Worm (Caenorhabditis elegans) whole organism, L3 larva: ENCODE results near the gene slc-9B.1.

Source experiments
- ZK546.5 ChIP-seq: sonication (generic microtip); optimal IDR thresholded peaks from 2 replicates; lab custom pipeline; 2017; ENCODE audit warnings: missing biosample characterization, missing genetic modification characterization
- ama-1 ChIP-seq: fragments of 150-350 bp; optimal IDR thresholded peaks from 2 replicates; lab custom pipeline; 2018
- ceh-16 ChIP-seq: sonication (generic microtip); optimal IDR thresholded peaks from 2 replicates; lab custom pipeline; 2017; ENCODE audit warnings: missing biosample characterization, missing genetic modification characterization
- ceh-28 ChIP-seq: fragments of 150-350 bp; optimal IDR thresholded peaks from 2 replicates; lab custom pipeline; 2014; ENCODE audit warnings: missing biosample characterization, missing genetic modification reagents, missing genetic modification characterization
- egl-27 ChIP-seq: sonication (generic microtip); optimal IDR thresholded peaks from 4 replicates; lab custom pipeline; 2017; ENCODE audit warnings: missing biosample characterization, missing genetic modification reagents, missing genetic modification characterization
- egl-5 ChIP-seq: fragments of 150-350 bp; optimal IDR thresholded peaks from 2 replicates; lab custom pipeline; 2017; ENCODE audit warnings: missing biosample characterization, missing genetic modification reagents, missing genetic modification characterization, inconsistent platforms
- elt-1 ChIP-seq: fragments of 150-350 bp; optimal IDR thresholded peaks from 2 replicates; lab custom pipeline; 2014; ENCODE audit warnings: missing biosample characterization, missing genetic modification characterization
- elt-2 ChIP-seq: sonication (generic microtip); optimal IDR thresholded peaks from 2 replicates; lab custom pipeline; 2016; ENCODE audit warnings: missing genetic modification reagents, mild to moderate bottlenecking, missing genetic modification characterization, missing compliant biosample characterization
- elt-3 ChIP-seq, 3 experiments: fragments of 150-350 bp in 1 of 3; sonication (generic microtip) in 2 of 3; optimal IDR thresholded peaks; 2 replicates in 2 of 3; 4 replicates in 1 of 3; lab custom pipeline; 2014 to 2017; ENCODE audit warnings: missing biosample characterization in 3 of 3, missing genetic modification characterization in 3 of 3
- fkh-2 ChIP-seq: fragments of 150-350 bp; optimal IDR thresholded peaks from 2 replicates; lab custom pipeline; 2014; ENCODE audit warnings: missing biosample characterization, missing genetic modification reagents, missing genetic modification characterization
- fos-1 ChIP-seq: fragments of 150-350 bp; optimal IDR thresholded peaks from 2 replicates; lab custom pipeline; 2014; ENCODE audit warnings: missing biosample characterization, missing genetic modification characterization
- jun-1 ChIP-seq: fragments of 150-350 bp; optimal IDR thresholded peaks from 2 replicates; lab custom pipeline; 2014; ENCODE audit warnings: missing biosample characterization, missing genetic modification reagents, missing genetic modification characterization
- lin-15B ChIP-seq: fragments of 150-350 bp; optimal IDR thresholded peaks from 2 replicates; lab custom pipeline; 2014; ENCODE audit warnings: missing biosample characterization, missing genetic modification characterization
- lin-39 ChIP-seq: fragments of 150-350 bp; optimal IDR thresholded peaks from 2 replicates; lab custom pipeline; 2018; ENCODE audit warnings: missing biosample characterization, missing genetic modification reagents, missing genetic modification characterization
- lsy-12 ChIP-seq: sonication (generic microtip); optimal IDR thresholded peaks from 2 replicates; lab custom pipeline; 2016; ENCODE audit warnings: mild to moderate bottlenecking, missing genetic modification characterization, missing compliant biosample characterization
- mdl-1 ChIP-seq: fragments of 150-350 bp; optimal IDR thresholded peaks from 2 replicates; lab custom pipeline; 2014; ENCODE audit warnings: missing biosample characterization, missing genetic modification characterization
- mml-1 ChIP-seq: fragments of 150-350 bp; sonication (generic microtip); optimal IDR thresholded peaks from 3 replicates; lab custom pipeline; 2014; ENCODE audit warnings: missing biosample characterization, missing genetic modification characterization
- nfya-1 ChIP-seq: sonication (generic microtip); optimal IDR thresholded peaks from 2 replicates; lab custom pipeline; 2017; ENCODE audit warnings: missing genetic modification characterization, mild to moderate bottlenecking, missing compliant biosample characterization, antibody characterized with exemption, moderate library complexity; ENCODE audit not compliant: insufficient read depth
- nhr-11 ChIP-seq: fragments of 150-350 bp; optimal IDR thresholded peaks from 2 replicates; lab custom pipeline; 2014; ENCODE audit warnings: missing biosample characterization, missing genetic modification characterization
- nhr-12 ChIP-seq: fragments of 150-350 bp; optimal IDR thresholded peaks from 2 replicates; lab custom pipeline; 2014; ENCODE audit warnings: missing biosample characterization, missing genetic modification characterization
- nhr-23 ChIP-seq: fragments of 150-350 bp; optimal IDR thresholded peaks from 2 replicates; lab custom pipeline; 2014; ENCODE audit warnings: missing biosample characterization, missing genetic modification reagents, missing genetic modification characterization
- nhr-25 ChIP-seq: sonication (generic microtip); optimal IDR thresholded peaks from 2 replicates; lab custom pipeline; 2017; ENCODE audit warnings: missing biosample characterization, missing genetic modification characterization
- nhr-43 ChIP-seq: sonication (generic microtip); optimal IDR thresholded peaks from 2 replicates; lab custom pipeline; 2016; ENCODE audit warnings: mild to moderate bottlenecking, missing genetic modification characterization, missing compliant biosample characterization; ENCODE audit not compliant: poor library complexity, severe bottlenecking
- nhr-67 ChIP-seq: fragments of 150-350 bp; optimal IDR thresholded peaks from 2 replicates; lab custom pipeline; 2014; ENCODE audit warnings: missing biosample characterization, missing genetic modification characterization
- nhr-76 ChIP-seq: fragments of 150-350 bp; sonication (generic microtip); optimal IDR thresholded peaks from 5 replicates; lab custom pipeline; 2014; ENCODE audit warnings: missing biosample characterization, missing genetic modification characterization
- pha-4 ChIP-seq: fragments of 150-350 bp; optimal IDR thresholded peaks from 2 replicates; lab custom pipeline; 2014; ENCODE audit warnings: missing biosample characterization, missing genetic modification reagents, missing genetic modification characterization
- pqm-1 ChIP-seq: fragments of 150-350 bp; optimal IDR thresholded peaks from 2 replicates; lab custom pipeline; 2017; ENCODE audit warnings: missing biosample characterization, missing genetic modification characterization, inconsistent platforms
- skn-1 ChIP-seq: fragments of 150-350 bp; optimal IDR thresholded peaks from 2 replicates; lab custom pipeline; 2014; ENCODE audit warnings: missing biosample characterization, missing genetic modification characterization
- tbx-2 ChIP-seq: sonication (generic microtip); optimal IDR thresholded peaks from 2 replicates; lab custom pipeline; 2016; ENCODE audit warnings: mild to moderate bottlenecking, missing genetic modification characterization, missing compliant biosample characterization
- unc-39 ChIP-seq: sonication (generic microtip); optimal IDR thresholded peaks from 4 replicates; lab custom pipeline; 2017; ENCODE audit warnings: missing biosample characterization, missing genetic modification characterization
- zag-1 ChIP-seq: fragments of 150-350 bp; optimal IDR thresholded peaks from 2 replicates; lab custom pipeline; 2014; ENCODE audit warnings: missing biosample characterization, missing genetic modification characterization
- ztf-4 ChIP-seq: fragments of 150-350 bp; optimal IDR thresholded peaks from 2 replicates; lab custom pipeline; 2014; ENCODE audit warnings: missing biosample characterization, missing genetic modification characterization

The slc-9B.1 gene

ce11 chrX:10317565-10317964, 38.2 kb downstream of the slc-9B.1 start, which contains the start of gene R07E3.6:
Gene R07E3.6, plus strand, starts transcription at chrX:10317722.
- TF ChIP-seq tbx-2 (tag; lab: Kevin White, UChicago) (no peak), egl-5 (no peak), nhr-23 (peak; percentile 56), nhr-43 (tag; lab: Kevin White, UChicago) (peak; percentile 31), elt-2 (tag; lab: Kevin White, UChicago) (no peak)

ce11 chrX:10318437-10318836, 39.0 kb downstream of the slc-9B.1 start:
- no peak for TF ChIP-seq skn-1 (tag; lab: Kevin White, UChicago)
- no peak for TF ChIP-seq ama-1 (lab: Kevin White, UChicago)
- TF ChIP-seq nhr-12 (tag; lab: Kevin White, UChicago) = no peak
- TF ChIP-seq zag-1 (tag; lab: Kevin White, UChicago) = no peak
- TF ChIP-seq unc-39 (tag; lab: Kevin White, UChicago) = no peak
- TF ChIP-seq nhr-11 = no peak
- TF ChIP-seq, all 47 proteins: peak for 0

- TF ChIP-seq ZK546.5 (tag; lab: Kevin White, UChicago) (no peak), nfya-1 (tag; lab: Kevin White, UChicago) (no peak), elt-1 (no peak), lsy-12 (tag; lab: Kevin White, UChicago) (no peak), nhr-67 (no peak), fkh-2 (no peak), ztf-4 (no peak), pha-4 (tag; lab: Kevin White, UChicago) (no peak), mml-1 (tag; lab: Kevin White, UChicago) (no peak), egl-5 (no peak), ceh-28 (no peak), jun-1 (tag; lab: Kevin White, UChicago) (no peak), nhr-76 (tag; lab: Kevin White, UChicago) (no peak), nhr-12 (tag; lab: Kevin White, UChicago) (no peak), nhr-25 (tag; lab: Kevin White, UChicago) (no peak), lin-15B (tag; lab: Kevin White, UChicago) (no peak), egl-27 (tag; lab: Kevin White, UChicago) (no peak), nhr-23 (no peak)
Measured at ce11 chrX:10319653-10320052, 40.3 kb downstream of the slc-9B.1 start.

- no peak for TF ChIP-seq nhr-23
- no peak for TF ChIP-seq pqm-1 (tag; lab: Kevin White, UChicago)
- TF ChIP-seq lin-39 (tag; lab: Kevin White, UChicago) = no peak
Measured at ce11 chrX:10321401-10321800, 42.0 kb downstream of the slc-9B.1 start.

- TF ChIP-seq elt-2 (tag; lab: Kevin White, UChicago) = peak; percentile 75
- no peak for TF ChIP-seq tbx-2 (tag; lab: Kevin White, UChicago)
- no peak for TF ChIP-seq nhr-11
- no peak for TF ChIP-seq lin-15B (tag; lab: Kevin White, UChicago)
- no peak for TF ChIP-seq ceh-16 (tag; lab: Kevin White, UChicago)
- no peak for TF ChIP-seq ama-1 (lab: Kevin White, UChicago)
- no peak for TF ChIP-seq lsy-12 (tag; lab: Kevin White, UChicago)
- no peak for TF ChIP-seq nhr-43 (tag; lab: Kevin White, UChicago)
- TF ChIP-seq pqm-1 (tag; lab: Kevin White, UChicago) = peak; percentile 19
- no peak for TF ChIP-seq nhr-76 (tag; lab: Kevin White, UChicago)
Measured at ce11 chrX:10327323-10328022, 48.1 kb downstream of the slc-9B.1 start, which contains the start of gene acl-5. Gene acl-5, minus strand, starts transcription at chrX:10327456.

ce11 chrX:10332035-10332614, 52.7 kb downstream of the slc-9B.1 start:
- peak; percentile 14 for TF ChIP-seq jun-1 (tag; lab: Kevin White, UChicago)
- peak; percentile 70 for TF ChIP-seq nhr-23
- TF ChIP-seq nhr-25 (tag; lab: Kevin White, UChicago) = peak; percentile 42
- peak; percentile 85 for TF ChIP-seq elt-2 (tag; lab: Kevin White, UChicago)
- no peak for TF ChIP-seq nhr-67
- TF ChIP-seq mml-1 (tag; lab: Kevin White, UChicago) = peak; percentile 91
- peak; percentile 42 for TF ChIP-seq lin-39 (tag; lab: Kevin White, UChicago)
- peak in 1 of 3 experiments; percentile 16 for TF ChIP-seq elt-3 (tag; optimal IDR thresholded peaks at IDR 0.05; lab: Kevin White, UChicago)
- TF ChIP-seq mdl-1 (tag; lab: Kevin White, UChicago) = peak; percentile 30
- TF ChIP-seq nfya-1 (tag; lab: Kevin White, UChicago) = peak; percentile 35
- peak; percentile 31 for TF ChIP-seq nhr-43 (tag; lab: Kevin White, UChicago)
- TF ChIP-seq ceh-16 (tag; lab: Kevin White, UChicago) = no peak
- TF ChIP-seq pqm-1 (tag; lab: Kevin White, UChicago) = peak; percentile 63
- TF ChIP-seq pha-4 (tag; lab: Kevin White, UChicago) = peak; percentile 44
- no peak for TF ChIP-seq fos-1 (tag; lab: Kevin White, UChicago)
- no peak for TF ChIP-seq ZK546.5 (tag; lab: Kevin White, UChicago)
